Worm (Caenorhabditis elegans): ENCODE measurements around the gene C15C8.8.

Gene C15C8.8

ce11 chrV:12733465-12734248 lies 18.6 kb downstream of the C15C8.8 start, which contains the start of the genes dhs-21 and xbx-9:
dhs-21 (minus strand) TSS chrV:12733645.
xbx-9 (plus strand) TSS chrV:12734198.
- TF ChIP-seq elt-2 (tag; optimal IDR thresholded peaks at IDR 0.05) (peak; percentile 62), ceh-9 (tag; optimal IDR thresholded peaks at IDR 0.05) (no peak)

ce11 chrV:12732734-12733133 lies 19.6 kb downstream of the C15C8.8 start:
- TF ChIP-seq C38D4.7 (GFP tag; optimal IDR thresholded peaks at IDR 0.05) (no peak), rnt-1 (tag; optimal IDR thresholded peaks at IDR 0.05) (no peak), fkh-6 (tag; optimal IDR thresholded peaks at IDR 0.05) (no peak), mec-3 (tag; optimal IDR thresholded peaks at IDR 0.05; ENCODE audit: borderline replicate concordance) (no peak), elt-2 (tag; optimal IDR thresholded peaks at IDR 0.05) (peak; percentile 80)

ce11 chrV:12729220-12729619 lies 23.1 kb downstream of the C15C8.8 start, which contains the start of gene R11D1.10:
R11D1.10 (plus strand) TSS chrV:12729520.
- TF ChIP-seq ama-1 (optimal IDR thresholded peaks at IDR 0.05) (no peak), odd-2 (tag; optimal IDR thresholded peaks at IDR 0.05) (no peak), npax-4 (tag; optimal IDR thresholded peaks at IDR 0.05) (no peak), unc-55 (GFP tag; optimal IDR thresholded peaks at IDR 0.05) (no peak), hlh-13 (GFP tag; optimal IDR thresholded peaks at IDR 0.05) (no peak), sox-2 (GFP tag; IDR thresholded peaks at IDR 0.05) (no peak), nfya-1 (tag; optimal IDR thresholded peaks at IDR 0.05) (no peak), ztf-16 (tag; optimal IDR thresholded peaks at IDR 0.05) (no peak)

DNA sequence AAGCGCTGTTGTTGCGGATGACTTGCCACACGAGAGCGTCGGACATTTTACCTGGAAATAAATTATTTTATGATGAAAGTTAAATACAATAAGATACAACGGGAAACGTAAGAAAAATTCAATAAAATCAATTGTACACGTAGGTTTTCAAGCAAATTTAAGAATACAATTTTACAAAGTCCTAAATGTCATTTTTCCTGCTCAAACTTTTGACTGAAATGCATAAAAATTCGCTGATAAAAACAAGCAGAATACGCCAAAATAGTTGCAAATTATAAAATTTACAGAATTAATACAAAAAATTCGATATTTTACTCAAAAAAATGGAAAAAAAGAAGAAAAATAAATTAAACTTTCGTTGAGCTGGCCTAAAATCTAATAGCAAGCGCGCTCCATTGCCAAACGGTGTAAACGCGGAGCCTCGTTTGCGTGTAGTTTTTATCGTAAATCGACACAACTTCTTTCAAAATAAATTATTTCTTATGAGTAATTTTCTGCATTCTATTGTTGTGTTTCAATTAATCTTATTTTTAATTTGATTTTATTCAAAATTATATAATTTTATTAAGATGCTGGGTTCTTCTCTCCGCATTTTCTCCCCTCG lies 24.1 kb downstream of the C15C8.8 start, which contains the start of the genes rpl-28 and mrpl-49:
TSS of gene rpl-28 (minus strand) at position 51 of the 604 bp plus-strand sequence.
TSS of gene mrpl-49 (plus strand) at position 570 of the 604 bp plus-strand sequence.
- TF ChIP-seq nhr-11 (tag; optimal IDR thresholded peaks at IDR 0.05) (no peak), npax-4 (tag; optimal IDR thresholded peaks at IDR 0.05) (no peak), ttx-3 (tag; optimal IDR thresholded peaks at IDR 0.05) (peak; percentile 5), ceh-30 (tag; optimal IDR thresholded peaks at IDR 0.05) (no peak), gmeb-2 (tag; optimal IDR thresholded peaks at IDR 0.05) (no peak), tbx-2 (tag; optimal IDR thresholded peaks at IDR 0.05) (peak; percentile 16), ceh-48 (tag; optimal IDR thresholded peaks at IDR 0.05) (no peak), ceh-14 (tag; optimal IDR thresholded peaks at IDR 0.05) (peak; percentile 3), ztf-16 (tag; optimal IDR thresholded peaks at IDR 0.05) (no peak), dve-1 (tag; optimal IDR thresholded peaks at IDR 0.05) (peak; percentile 63), Y22D7AL.16 (tag; optimal IDR thresholded peaks at IDR 0.05) (no peak), madf-2 (tag; optimal IDR thresholded peaks at IDR 0.05) (no peak), lin-11 (tag; optimal IDR thresholded peaks at IDR 0.05) (no peak), hlh-30 (tag; optimal IDR thresholded peaks at IDR 0.05; ENCODE audit: insufficient read depth) (no peak), pag-3 (tag; optimal IDR thresholded peaks at IDR 0.05; ENCODE audit: borderline replicate concordance) (no peak), sox-4 (tag; optimal IDR thresholded peaks at IDR 0.05) (no peak), syd-9 (tag; optimal IDR thresholded peaks at IDR 0.05) (no peak), C08G9.2 (tag; optimal IDR thresholded peaks at IDR 0.05) (no peak), fkh-10 (GFP tag; optimal IDR thresholded peaks at IDR 0.05) (no peak), elt-2 (tag; optimal IDR thresholded peaks at IDR 0.05) (peak; percentile 36), nfya-1 (tag; optimal IDR thresholded peaks at IDR 0.05) (peak; percentile 76), ceh-34 (tag; optimal IDR thresholded peaks at IDR 0.05) (peak; percentile 16), T23F11.4 (GFP tag; optimal IDR thresholded peaks at IDR 0.05) (no peak), sox-2 (GFP tag; IDR thresholded peaks at IDR 0.05) (no peak), ceh-6 (GFP tag; optimal IDR thresholded peaks at IDR 0.05) (no peak), fax-1 (tag; optimal IDR thresholded peaks at IDR 0.05) (no peak), rnt-1 (tag; optimal IDR thresholded peaks at IDR 0.05) (no peak), pha-2 (tag; optimal IDR thresholded peaks at IDR 0.05) (no peak), ref-2 (tag; optimal IDR thresholded peaks at IDR 0.05) (no peak), ceh-19 (GFP tag; optimal IDR thresholded peaks at IDR 0.05) (no peak), odd-2 (tag; optimal IDR thresholded peaks at IDR 0.05) (no peak), hlh-13 (GFP tag; optimal IDR thresholded peaks at IDR 0.05) (no peak), ceh-45 (GFP tag; IDR thresholded peaks at IDR 0.05) (no peak), dmd-4 (tag; optimal IDR thresholded peaks at IDR 0.05; ENCODE audit: borderline replicate concordance) (no peak), unc-86 (tag; optimal IDR thresholded peaks at IDR 0.05) (peak; percentile 4), hlh-6 (tag; optimal IDR thresholded peaks at IDR 0.05) (no peak), hlh-15 (tag; optimal IDR thresholded peaks at IDR 0.05) (no peak)

Data from whole organism, late embryonic.